Worm (Caenorhabditis elegans): ENCODE measurements around the gene H23L24.1.

- TF ChIP-seq rbr-2 (tag; optimal IDR thresholded peaks at IDR 0.05) (no peak), daf-12 (tag; optimal IDR thresholded peaks at IDR 0.05) (no peak), ztf-7 (tag; optimal IDR thresholded peaks at IDR 0.05) (no peak), lin-13 (GFP tag; optimal IDR thresholded peaks at IDR 0.05) (no peak), daf-8 (GFP tag; IDR thresholded peaks at IDR 0.05) (no peak), egl-27 (tag; optimal IDR thresholded peaks at IDR 0.05) (no peak)
Measured at ce11 chrIV:8686966-8687365, 31.3 kb upstream of the H23L24.1 start.
